Worm (Caenorhabditis elegans): ENCODE results near the gene C35C5.8.

Gene C35C5.8

ce11 chrX:11533543-11534003 lies at the start of gene C35C5.8:
Gene C35C5.8 (plus strand): TSS chrX:11533593.
- no peak for TF ChIP-seq dao-5 (tag; optimal IDR thresholded peaks at IDR 0.05)
- no peak for TF ChIP-seq him-1 (tag; optimal IDR thresholded peaks at IDR 0.05)
- TF ChIP-seq W03F9.2 (tag; optimal IDR thresholded peaks at IDR 0.05): no peak

DNA sequence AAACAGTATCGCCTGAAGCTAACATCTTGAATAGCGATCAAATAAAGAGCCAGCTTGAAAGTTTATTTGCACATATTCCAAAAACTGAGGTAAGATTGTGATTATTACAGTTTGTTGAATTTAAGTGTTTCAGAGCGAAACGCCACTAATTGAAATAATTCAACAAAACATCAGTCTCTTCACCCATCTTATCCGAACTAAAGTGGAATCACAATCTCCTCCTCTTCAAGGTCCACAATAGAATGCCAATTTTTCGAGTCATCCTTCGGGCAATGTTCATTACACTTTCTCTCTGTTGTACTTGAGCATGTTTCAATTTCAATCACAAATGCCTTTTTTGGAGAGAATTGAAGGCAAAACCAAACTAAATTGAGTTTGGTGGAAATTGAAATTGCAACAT lies 49.4 kb upstream of the C35C5.8 start:
- TF ChIP-seq dao-5 (tag; optimal IDR thresholded peaks at IDR 0.05): no peak
- TF ChIP-seq him-1 (tag; optimal IDR thresholded peaks at IDR 0.05): no peak
- no peak for TF ChIP-seq W03F9.2 (tag; optimal IDR thresholded peaks at IDR 0.05)

DNA sequence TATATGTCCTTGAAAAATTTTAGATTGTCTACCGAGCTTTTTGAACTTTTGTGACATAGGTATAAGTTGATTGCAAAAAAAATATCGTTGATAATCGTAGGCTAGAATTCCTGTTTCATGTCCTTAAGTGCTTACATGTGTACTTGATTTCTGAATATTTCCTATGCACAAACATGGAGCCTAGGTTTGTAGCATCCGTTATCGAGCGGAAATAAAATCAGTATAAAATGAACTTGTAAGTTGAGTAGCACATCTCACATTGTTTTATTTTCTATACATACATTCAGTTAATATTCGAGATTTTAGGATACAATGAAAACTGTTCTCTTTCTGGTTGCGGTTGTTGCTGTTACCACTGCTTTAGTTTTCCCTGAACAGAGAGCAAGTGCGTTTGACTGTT lies 45.9 kb upstream of the C35C5.8 start, which contains the start of gene spp-9:
TSS of gene spp-9 (plus strand) at position 301 of the 400 bp plus-strand sequence.
- TF ChIP-seq dao-5 (tag; optimal IDR thresholded peaks at IDR 0.05) (no peak), W03F9.2 (tag; optimal IDR thresholded peaks at IDR 0.05) (no peak), him-1 (tag; optimal IDR thresholded peaks at IDR 0.05) (no peak)

DNA sequence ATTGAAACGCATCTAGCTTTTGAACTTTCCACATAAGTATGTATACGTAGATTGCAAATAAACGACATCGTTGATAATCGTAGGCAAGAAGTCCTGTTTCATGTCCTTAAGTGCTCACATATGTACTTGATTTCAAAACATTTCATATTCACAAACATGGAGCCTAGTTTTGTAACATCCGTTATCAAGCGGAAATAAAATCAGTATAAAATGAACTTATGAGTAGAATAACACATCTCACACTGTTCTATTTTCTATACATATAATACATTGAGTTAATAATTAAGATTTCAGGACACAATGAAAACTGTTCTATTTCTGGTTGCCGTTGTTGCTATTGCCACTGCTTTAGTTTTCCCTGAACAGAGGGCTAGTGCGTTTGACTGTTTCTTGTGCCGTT lies 43.6 kb upstream of the C35C5.8 start, which contains the start of gene spp-21:
TSS of gene spp-21 (plus strand) at position 301 of the 400 bp plus-strand sequence.
- TF ChIP-seq W03F9.2 (tag; optimal IDR thresholded peaks at IDR 0.05) (no peak), him-1 (tag; optimal IDR thresholded peaks at IDR 0.05) (no peak), dao-5 (tag; optimal IDR thresholded peaks at IDR 0.05) (no peak)

- TF ChIP-seq W03F9.2 (tag; optimal IDR thresholded peaks at IDR 0.05) (no peak), dao-5 (tag; optimal IDR thresholded peaks at IDR 0.05) (no peak), him-1 (tag; optimal IDR thresholded peaks at IDR 0.05) (no peak)
Measured at ce11 chrX:11491835-11492234, 41.6 kb upstream of the C35C5.8 start.

ce11 chrX:11498871-11499270 lies 34.5 kb upstream of the C35C5.8 start:
- no peak for TF ChIP-seq W03F9.2 (tag; optimal IDR thresholded peaks at IDR 0.05)
- no peak for TF ChIP-seq dao-5 (tag; optimal IDR thresholded peaks at IDR 0.05)
- TF ChIP-seq him-1 (tag; optimal IDR thresholded peaks at IDR 0.05): no peak

DNA sequence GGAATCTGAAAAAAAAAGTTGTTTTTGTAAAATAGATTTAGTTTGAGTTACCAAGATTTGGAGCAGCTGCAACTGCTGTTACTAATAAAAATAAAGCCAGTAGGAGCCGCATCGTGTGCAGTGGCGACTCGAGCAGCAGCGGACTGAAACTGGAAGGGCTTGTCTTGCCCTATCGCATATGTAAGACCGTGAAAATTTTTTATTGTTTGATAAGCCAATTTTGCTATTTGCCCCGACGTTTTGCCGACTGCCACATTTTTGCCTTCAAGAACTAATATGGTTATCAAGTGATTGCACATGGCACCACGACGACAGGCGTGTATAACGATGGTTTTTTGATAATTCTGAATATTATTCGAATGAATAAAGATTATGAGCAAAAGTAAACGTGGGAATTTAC lies 33.7 kb upstream of the C35C5.8 start, which contains the start of gene T25C12.3:
TSS of gene T25C12.3 (minus strand) at position 262 of the 400 bp plus-strand sequence.
- TF ChIP-seq W03F9.2 (tag; optimal IDR thresholded peaks at IDR 0.05) (no peak), him-1 (tag; optimal IDR thresholded peaks at IDR 0.05) (no peak), dao-5 (tag; optimal IDR thresholded peaks at IDR 0.05) (no peak)

DNA sequence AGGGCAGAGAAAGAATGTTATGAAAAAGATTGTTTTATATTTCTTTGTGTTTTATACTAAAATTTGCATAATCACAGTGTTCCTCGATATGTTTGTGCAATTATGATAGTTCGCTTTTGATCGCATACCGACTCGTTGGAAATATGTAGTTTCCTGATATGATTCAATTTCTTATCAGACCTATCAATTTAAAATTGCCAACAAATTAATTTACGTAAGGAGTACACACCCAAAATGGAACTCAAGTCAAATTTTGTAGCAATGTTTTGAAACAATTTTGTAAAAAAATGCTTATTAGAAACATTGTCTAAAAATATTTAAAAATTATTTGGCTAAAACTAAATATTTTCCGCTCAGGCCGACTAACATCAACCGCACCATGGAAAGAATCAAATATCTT lies 32.8 kb upstream of the C35C5.8 start:
- TF ChIP-seq dao-5 (tag; optimal IDR thresholded peaks at IDR 0.05) (no peak), W03F9.2 (tag; optimal IDR thresholded peaks at IDR 0.05) (no peak), him-1 (tag; optimal IDR thresholded peaks at IDR 0.05) (no peak)

ce11 chrX:11501967-11502366 lies 31.4 kb upstream of the C35C5.8 start, which contains the start of gene F29G6.1:
Gene F29G6.1 (plus strand): TSS chrX:11502267.
- TF ChIP-seq dao-5 (tag; optimal IDR thresholded peaks at IDR 0.05) (no peak), W03F9.2 (tag; optimal IDR thresholded peaks at IDR 0.05) (no peak), him-1 (tag; optimal IDR thresholded peaks at IDR 0.05) (no peak)

DNA sequence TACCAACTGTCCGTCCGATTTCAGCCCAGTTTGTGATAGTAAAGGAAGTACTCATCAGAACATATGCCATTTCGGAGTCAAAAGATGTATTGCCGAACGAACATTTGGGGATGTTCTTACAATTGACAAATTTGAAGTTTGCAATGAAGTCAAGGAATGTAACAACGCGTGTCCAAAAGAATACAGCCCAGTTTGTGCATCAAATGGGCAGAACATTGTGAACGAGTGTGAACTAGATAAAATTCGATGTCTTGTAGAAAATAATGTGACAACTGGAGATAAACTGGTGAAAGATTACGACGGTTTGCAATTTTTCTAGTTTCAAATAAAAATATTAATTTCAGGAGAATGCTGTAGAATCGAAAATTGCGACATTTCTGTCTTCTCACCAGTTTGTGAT lies 25.6 kb upstream of the C35C5.8 start:
- TF ChIP-seq him-1 (tag; optimal IDR thresholded peaks at IDR 0.05): no peak
- TF ChIP-seq W03F9.2 (tag; optimal IDR thresholded peaks at IDR 0.05): no peak
- no peak for TF ChIP-seq dao-5 (tag; optimal IDR thresholded peaks at IDR 0.05)

ce11 chrX:11509547-11509946 lies 23.8 kb upstream of the C35C5.8 start:
- TF ChIP-seq him-1 (tag; optimal IDR thresholded peaks at IDR 0.05): no peak
- TF ChIP-seq W03F9.2 (tag; optimal IDR thresholded peaks at IDR 0.05): no peak
- no peak for TF ChIP-seq dao-5 (tag; optimal IDR thresholded peaks at IDR 0.05)

- TF ChIP-seq him-1 (tag; optimal IDR thresholded peaks at IDR 0.05): no peak
- TF ChIP-seq dao-5 (tag; optimal IDR thresholded peaks at IDR 0.05): no peak
- TF ChIP-seq W03F9.2 (tag; optimal IDR thresholded peaks at IDR 0.05): no peak
Measured at ce11 chrX:11511231-11511630, 22.2 kb upstream of the C35C5.8 start, which contains the start of gene ccdc-149. Gene ccdc-149 (minus strand): TSS chrX:11511451.

ce11 chrX:11515381-11515780 lies 18.0 kb upstream of the C35C5.8 start:
- TF ChIP-seq dao-5 (tag; optimal IDR thresholded peaks at IDR 0.05) (no peak), him-1 (tag; optimal IDR thresholded peaks at IDR 0.05) (no peak)

DNA sequence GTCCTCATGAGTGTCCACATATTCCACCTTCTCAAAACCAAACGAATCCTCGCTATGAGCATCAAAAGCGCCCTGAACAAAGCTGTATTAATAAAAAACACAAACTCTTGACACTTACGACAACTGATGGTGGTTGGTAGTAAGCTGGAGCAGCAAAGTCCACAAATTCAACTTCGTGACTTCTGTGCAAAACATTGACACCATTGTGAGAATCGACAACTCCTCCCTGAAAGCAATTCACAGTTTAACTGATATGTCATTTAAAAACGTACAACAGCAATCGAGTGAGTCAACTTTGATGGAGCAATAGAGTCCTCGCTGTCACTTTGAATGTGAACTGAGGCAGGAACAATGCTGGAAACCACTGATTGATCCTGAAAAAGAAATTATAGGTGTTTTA lies 16.0 kb upstream of the C35C5.8 start:
- no peak for TF ChIP-seq dao-5 (tag; optimal IDR thresholded peaks at IDR 0.05)
- no peak for TF ChIP-seq W03F9.2 (tag; optimal IDR thresholded peaks at IDR 0.05)
- TF ChIP-seq him-1 (tag; optimal IDR thresholded peaks at IDR 0.05): no peak

DNA sequence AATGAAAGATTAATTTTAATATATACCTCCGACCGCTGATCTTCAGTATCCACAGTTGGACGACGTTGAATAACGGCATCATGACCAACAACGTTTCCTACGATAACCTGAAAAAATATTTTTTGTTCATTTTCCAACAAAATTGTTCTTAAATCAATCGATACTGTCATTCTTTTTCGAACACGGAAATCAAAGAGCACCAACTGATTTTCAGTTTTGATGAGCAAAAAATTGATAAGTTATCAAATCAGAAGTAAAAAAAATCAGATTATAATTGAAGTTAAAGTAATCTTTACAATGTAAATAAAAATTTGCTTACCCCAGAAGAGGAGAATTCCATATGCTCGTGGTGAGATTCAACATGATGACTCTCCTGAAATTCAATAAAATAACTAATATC lies 15.0 kb upstream of the C35C5.8 start:
- TF ChIP-seq W03F9.2 (tag; optimal IDR thresholded peaks at IDR 0.05) (no peak), dao-5 (tag; optimal IDR thresholded peaks at IDR 0.05) (no peak), him-1 (tag; optimal IDR thresholded peaks at IDR 0.05) (no peak)
